Fruit fly (Drosophila melanogaster) whole organism, embryonic: Measurements from ENCODE around the gene PolQ.

Experiments used
- B-H2 ChIP-seq: fragments of 200-800 bp; sonication (Bioruptor generic); optimal IDR thresholded peaks from 2 replicates; lab custom pipeline; 2018; ENCODE audit warnings: missing biosample characterization, mild to moderate bottlenecking, missing genetic modification characterization
- BEAF-32 ChIP-seq: fragments of 200-800 bp; sonication (Bioruptor generic); optimal IDR thresholded peaks from 3 replicates; lab custom pipeline; 2017; ENCODE audit warnings: missing biosample characterization, missing genetic modification characterization, mild to moderate bottlenecking, moderate library complexity, missing genetic modification reagents
- CG10147 ChIP-seq: fragments of 200-800 bp; sonication (Bioruptor generic); optimal IDR thresholded peaks from 2 replicates; lab custom pipeline; 2019; ENCODE audit warnings: missing biosample characterization, mild to moderate bottlenecking, missing genetic modification characterization, moderate library complexity
- CG10462 ChIP-seq: fragments of 200-800 bp; sonication (Bioruptor generic); optimal IDR thresholded peaks from 2 replicates; lab custom pipeline; 2016; ENCODE audit warnings: missing biosample characterization, missing genetic modification characterization
- CG12071 ChIP-seq: fragments of 200-800 bp; sonication (Bioruptor generic); optimal IDR thresholded peaks from 3 replicates; lab custom pipeline; 2018; ENCODE audit warnings: missing biosample characterization, mild to moderate bottlenecking, missing genetic modification characterization
- CG12104 ChIP-seq: fragments of 200-800 bp; sonication (Bioruptor generic); optimal IDR thresholded peaks from 3 replicates; lab custom pipeline; 2016; ENCODE audit warnings: missing biosample characterization, missing genetic modification characterization
- CG16779 ChIP-seq: fragments of 200-800 bp; sonication (Bioruptor generic); IDR thresholded peaks from 2 replicates; pipeline ENCODE4 v1.3.6; 2022; ENCODE audit warnings: missing biosample characterization, missing genetic modification characterization
- CG16813 ChIP-seq: fragments of 200-800 bp; sonication (Bioruptor generic); IDR thresholded peaks from 3 replicates; pipeline ENCODE4 v1.3.6; 2022; ENCODE audit warnings: missing biosample characterization, missing genetic modification characterization; ENCODE audit not compliant: partially characterized antibody
- CG17385 ChIP-seq: fragments of 200-800 bp; sonication (Bioruptor generic); optimal IDR thresholded peaks from 3 replicates; lab custom pipeline; 2018; ENCODE audit warnings: missing biosample characterization, mild to moderate bottlenecking, missing genetic modification characterization
- CG17802 ChIP-seq: fragments of 200-800 bp; sonication (Bioruptor generic); optimal IDR thresholded peaks from 2 replicates; lab custom pipeline; 2018; ENCODE audit warnings: missing biosample characterization, mild to moderate bottlenecking, missing genetic modification characterization, moderate library complexity
- CG30403 ChIP-seq: fragments of 200-800 bp; sonication (Bioruptor generic); optimal IDR thresholded peaks from 3 replicates; lab custom pipeline; 2016; ENCODE audit warnings: missing biosample characterization, missing genetic modification characterization
- CG3163 ChIP-seq: fragments of 200-800 bp; sonication (Bioruptor generic); optimal IDR thresholded peaks from 3 replicates; lab custom pipeline; 2016; ENCODE audit warnings: missing biosample characterization, missing genetic modification characterization
- CG4424 ChIP-seq: fragments of 200-800 bp; sonication (Bioruptor generic); optimal IDR thresholded peaks from 3 replicates; lab custom pipeline; 2016; ENCODE audit warnings: missing biosample characterization, missing genetic modification characterization
- CG5245 ChIP-seq: fragments of 200-800 bp; sonication (Bioruptor generic); optimal IDR thresholded peaks from 3 replicates; lab custom pipeline; 2016; ENCODE audit warnings: missing biosample characterization, missing genetic modification characterization
- CG6689 ChIP-seq: fragments of 200-800 bp; sonication (Bioruptor generic); IDR thresholded peaks from 2 replicates; pipeline ENCODE4 v1.3.6; 2022; ENCODE audit warnings: missing biosample characterization, missing genetic modification characterization
- Deaf1 ChIP-seq: fragments of 200-800 bp; optimal IDR thresholded peaks from 3 replicates; lab custom pipeline; 2019; ENCODE audit warnings: missing biosample characterization, mild to moderate bottlenecking, missing genetic modification characterization, moderate library complexity
- Doc3 ChIP-seq: fragments of 200-800 bp; sonication (Bioruptor generic); IDR thresholded peaks from 3 replicates; pipeline ENCODE4 v1.3.6; 2022; ENCODE audit warnings: missing biosample characterization, missing genetic modification characterization; ENCODE audit not compliant: partially characterized antibody
- Dp ChIP-seq: fragments of 200-800 bp; sonication (Bioruptor generic); optimal IDR thresholded peaks from 2 replicates; lab custom pipeline; 2018; ENCODE audit warnings: missing biosample characterization, mild to moderate bottlenecking, missing genetic modification characterization, moderate library complexity
- HmgD ChIP-seq: fragments of 200-800 bp; sonication (Bioruptor generic); optimal IDR thresholded peaks from 3 replicates; lab custom pipeline; 2016; ENCODE audit warnings: missing biosample characterization, missing genetic modification characterization
- Hsf ChIP-seq: fragments of 200-800 bp; sonication (Bioruptor generic); optimal IDR thresholded peaks from 3 replicates; lab custom pipeline; 2016; ENCODE audit warnings: missing biosample characterization, missing genetic modification characterization
- NK7.1 ChIP-seq: fragments of 200-800 bp; sonication (Bioruptor generic); optimal IDR thresholded peaks from 3 replicates; lab custom pipeline; 2016; ENCODE audit warnings: missing biosample characterization, missing genetic modification characterization
- Nf-YB ChIP-seq: fragments of 200-800 bp; sonication (Bioruptor generic); optimal IDR thresholded peaks from 3 replicates; lab custom pipeline; 2019; ENCODE audit warnings: missing biosample characterization, mild to moderate bottlenecking, missing genetic modification characterization, moderate library complexity
- Sry-β ChIP-seq: fragments of 200-800 bp; sonication (Bioruptor generic); optimal IDR thresholded peaks from 2 replicates; lab custom pipeline; 2018; ENCODE audit warnings: missing biosample characterization, mild to moderate bottlenecking, missing genetic modification characterization, moderate library complexity
- YL-1 ChIP-seq: fragments of 200-800 bp; sonication (Bioruptor generic); optimal IDR thresholded peaks from 3 replicates; lab custom pipeline; 2017; ENCODE audit warnings: missing biosample characterization, mild to moderate bottlenecking, missing genetic modification characterization
- ap ChIP-seq: fragments of 200-800 bp; sonication (Bioruptor generic); IDR thresholded peaks from 2 replicates; pipeline ENCODE4 v1.3.6; 2022; ENCODE audit warnings: missing biosample characterization, missing genetic modification characterization
- ase ChIP-seq: fragments of 200-800 bp; sonication (Bioruptor generic); IDR thresholded peaks from 3 replicates; pipeline ENCODE4 v1.3.6; 2022; ENCODE audit warnings: missing biosample characterization, missing genetic modification characterization
- bigmax ChIP-seq: fragments of 200-800 bp; sonication (Bioruptor generic); optimal IDR thresholded peaks from 2 replicates; lab custom pipeline; 2018; ENCODE audit warnings: missing biosample characterization, mild to moderate bottlenecking, missing genetic modification characterization
- caup ChIP-seq: fragments of 200-800 bp; sonication (Bioruptor generic); optimal IDR thresholded peaks from 3 replicates; lab custom pipeline; 2017; ENCODE audit warnings: missing biosample characterization, mild to moderate bottlenecking, missing genetic modification characterization, moderate library complexity; ENCODE audit not compliant: severe bottlenecking
- cg ChIP-seq: fragments of 200-800 bp; sonication (Bioruptor generic); optimal IDR thresholded peaks from 3 replicates; lab custom pipeline; 2019; ENCODE audit warnings: missing biosample characterization, mild to moderate bottlenecking, missing genetic modification characterization, moderate library complexity
- da ChIP-seq: fragments of 200-800 bp; sonication (Bioruptor generic); optimal IDR thresholded peaks from 2 replicates; lab custom pipeline; 2016; ENCODE audit warnings: missing biosample characterization, missing genetic modification characterization
- disco-r ChIP-seq: fragments of 200-800 bp; sonication (Bioruptor generic); optimal IDR thresholded peaks from 2 replicates; lab custom pipeline; 2016; ENCODE audit warnings: missing biosample characterization, missing genetic modification characterization
- fru ChIP-seq: fragments of >200 bp; optimal IDR thresholded peaks from 2 replicates; lab custom pipeline; 2017
- fu2 ChIP-seq: fragments of 200-800 bp; sonication (Bioruptor generic); optimal IDR thresholded peaks from 2 replicates; lab custom pipeline; 2016; ENCODE audit warnings: missing biosample characterization, missing genetic modification characterization
- gce ChIP-seq: fragments of 200-800 bp; sonication (Bioruptor generic); IDR thresholded peaks from 3 replicates; pipeline ENCODE4 v1.3.6; 2022; ENCODE audit warnings: missing biosample characterization, missing genetic modification characterization
- gem ChIP-seq: fragments of 200-800 bp; sonication (Bioruptor generic); optimal IDR thresholded peaks from 2 replicates; lab custom pipeline; 2019; ENCODE audit warnings: missing biosample characterization, mild to moderate bottlenecking, missing genetic modification characterization, moderate library complexity
- gfzf ChIP-seq: fragments of 200-800 bp; sonication (Bioruptor generic); optimal IDR thresholded peaks from 2 replicates; lab custom pipeline; 2016; ENCODE audit warnings: missing biosample characterization, mild to moderate bottlenecking, missing genetic modification characterization, moderate library complexity
- grn ChIP-seq: fragments of 200-800 bp; sonication (Bioruptor generic); optimal IDR thresholded peaks from 3 replicates; lab custom pipeline; 2017; ENCODE audit warnings: missing biosample characterization, missing genetic modification characterization
- hb ChIP-seq: fragments of 200-800 bp; sonication (Bioruptor generic); IDR thresholded peaks from 3 replicates; pipeline ENCODE4 v1.3.6; 2022; ENCODE audit warnings: missing biosample characterization, missing genetic modification characterization; ENCODE audit not compliant: partially characterized antibody
- hbn ChIP-seq: fragments of 200-800 bp; sonication (Bioruptor generic); IDR thresholded peaks from 2 replicates; pipeline ENCODE4 v1.3.6; 2022; ENCODE audit warnings: missing biosample characterization, missing genetic modification characterization; ENCODE audit not compliant: partially characterized antibody
- inv ChIP-seq: fragments of 200-800 bp; sonication (Bioruptor generic); IDR thresholded peaks from 2 replicates; pipeline ENCODE4 v1.3.6; 2022; ENCODE audit warnings: missing biosample characterization, missing genetic modification characterization; ENCODE audit not compliant: partially characterized antibody
- lab ChIP-seq: fragments of 200-800 bp; sonication (Bioruptor generic); optimal IDR thresholded peaks from 3 replicates; lab custom pipeline; 2017; ENCODE audit warnings: missing biosample characterization, missing genetic modification characterization, mild to moderate bottlenecking, moderate library complexity, missing genetic modification reagents
- lbe ChIP-seq: fragments of 200-800 bp; sonication (Bioruptor generic); optimal IDR thresholded peaks from 2 replicates; lab custom pipeline; 2016; ENCODE audit warnings: missing biosample characterization, mild to moderate bottlenecking, missing genetic modification characterization
- onecut ChIP-seq: fragments of 200-800 bp; sonication (Bioruptor generic); IDR thresholded peaks from 2 replicates; pipeline ENCODE4 v1.3.6; 2022; ENCODE audit warnings: missing biosample characterization, missing genetic modification characterization
- peb ChIP-seq: fragments of 200-800 bp; sonication (Bioruptor generic); IDR thresholded peaks from 2 replicates; pipeline ENCODE4 v1.3.6; 2022; ENCODE audit warnings: missing biosample characterization, missing genetic modification characterization
- toy ChIP-seq: fragments of 200-800 bp; sonication (Bioruptor generic); IDR thresholded peaks from 2 replicates; pipeline ENCODE4 v1.3.6; 2022; ENCODE audit warnings: missing biosample characterization, missing genetic modification characterization
- vvl ChIP-seq: fragments of 200-800 bp; sonication (Bioruptor generic); IDR thresholded peaks from 2 replicates; pipeline ENCODE4 v1.3.6; 2022; ENCODE audit warnings: missing biosample characterization, missing genetic modification characterization

The PolQ gene

DNA sequence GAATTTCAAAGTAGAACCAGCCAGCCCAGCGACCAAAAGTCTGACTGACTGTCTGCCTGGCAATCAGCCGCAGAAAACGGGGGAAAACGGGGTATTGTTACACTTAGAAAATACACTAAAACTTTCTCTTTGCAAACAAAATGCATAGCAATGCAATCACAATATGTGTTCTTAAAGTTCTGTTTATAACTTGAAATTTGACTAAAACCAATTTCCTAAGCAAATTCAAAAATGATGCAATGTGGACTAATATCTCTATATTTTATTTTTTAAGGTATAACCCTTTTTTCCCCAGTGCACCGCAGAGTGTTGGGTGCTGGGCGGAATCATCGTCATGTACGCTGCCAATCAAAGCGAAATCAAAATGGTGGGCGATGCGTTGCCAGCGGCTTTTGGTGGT is 38.9 kb upstream of the PolQ start (continued):
- TF ChIP-seq hb (GFP tag; lab: Robert Waterston, UW) (no peak), gfzf (GFP tag; lab: Kevin White, UChicago) (no peak), onecut (GFP tag; lab: Robert Waterston, UW) (no peak), gem (peak; percentile 65), NK7.1 (GFP tag; lab: Kevin White, UChicago) (no peak), fu2 (GFP tag; lab: Kevin White, UChicago) (no peak), Hsf (GFP tag; lab: Kevin White, UChicago) (peak; percentile 18), Dp (GFP tag; lab: Kevin White, UChicago) (no peak), caup (GFP tag; lab: Kevin White, UChicago) (peak; percentile 5), CG10462 (no peak), CG4424 (GFP tag; lab: Kevin White, UChicago) (no peak), HmgD (no peak), ase (GFP tag; lab: Robert Waterston, UW) (no peak), CG16779 (GFP tag; lab: Robert Waterston, UW) (no peak), CG12071 (no peak), inv (no peak), Nf-YB (GFP tag; lab: Kevin White, UChicago) (no peak), CG5245 (GFP tag; lab: Kevin White, UChicago) (no peak), CG10147 (GFP tag; lab: Kevin White, UChicago) (no peak), CG6689 (GFP tag; lab: Robert Waterston, UW) (peak; percentile 9; the same call in 1 of the 2 replicates), hbn (GFP tag; lab: Robert Waterston, UW) (no peak), bigmax (GFP tag; lab: Kevin White, UChicago) (no peak), YL-1 (GFP tag; lab: Kevin White, UChicago) (no peak), CG16813 (GFP tag; lab: Robert Waterston, UW) (no peak), fru (lab: Kevin White, UChicago) (no peak), gce (no peak), lab (GFP tag; lab: Kevin White, UChicago) (peak; percentile 63), toy (GFP tag; lab: Robert Waterston, UW) (no peak), CG12104 (GFP tag; lab: Kevin White, UChicago) (no peak), BEAF-32 (GFP tag; lab: Kevin White, UChicago) (no peak), cg (GFP tag; lab: Kevin White, UChicago) (no peak), CG17802 (tag; lab: Kevin White, UChicago) (no peak), da (no peak), Doc3 (GFP tag; lab: Robert Waterston, UW) (no peak), CG17385 (GFP tag; lab: Kevin White, UChicago) (peak; percentile 17), ap (GFP tag; lab: Robert Waterston, UW) (no peak), CG3163 (GFP tag; lab: Kevin White, UChicago) (no peak), B-H2 (no peak), peb (GFP tag; lab: Robert Waterston, UW) (no peak), vvl (GFP tag; lab: Robert Waterston, UW) (no peak), Deaf1 (tag; lab: Kevin White, UChicago) (no peak), grn (GFP tag; lab: Kevin White, UChicago) (no peak), lbe (GFP tag; lab: Kevin White, UChicago) (no peak), CG30403 (GFP tag; lab: Kevin White, UChicago) (peak; percentile 25), Sry-β (no peak), disco-r (no peak)
